Fruit fly (Drosophila melanogaster) whole organism: Measurements from ENCODE around the gene Bre1.

Experiments
- CG8478 ChIP-seq: fragments of >200 bp; optimal IDR thresholded peaks from 2 replicates; lab custom pipeline; 2018; ENCODE audit warnings: inconsistent platforms
- pan ChIP-seq: fragments of >200 bp; optimal IDR thresholded peaks from 2 replicates; lab custom pipeline; 2017

dm6 chr3L:5831890-5832289, 37.9 kb upstream of the Bre1 start:
- TF ChIP-seq pan (lab: Kevin White, UChicago) (no peak), CG8478 (no peak)
